Worm (Caenorhabditis elegans): Measurements from ENCODE around the gene spin-1.

DNA sequence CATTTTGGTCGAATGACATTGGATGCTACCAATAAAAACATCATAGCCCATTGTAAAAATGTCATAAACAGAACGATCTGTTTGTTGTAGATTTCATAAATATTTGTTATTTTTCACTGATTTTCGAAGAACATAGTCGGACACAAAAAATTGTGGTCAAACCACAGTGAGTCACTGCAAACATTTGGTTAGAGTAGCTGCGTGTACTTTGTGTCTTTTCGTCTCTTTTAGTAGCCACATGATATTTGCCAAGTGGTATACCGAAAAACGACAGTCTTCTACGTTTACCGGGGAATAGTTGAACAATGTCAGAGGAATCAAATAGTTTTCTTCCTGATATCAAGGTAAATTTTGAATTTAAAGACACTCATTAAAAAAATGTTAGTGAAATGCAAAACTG, 23.0 kb upstream of the spin-1 start, which contains the start of gene nhr-206:
- no peak for TF ChIP-seq nhr-10 (tag; optimal IDR thresholded peaks at IDR 0.05)
- no peak for TF ChIP-seq ZK337.2 (GFP tag; IDR thresholded peaks at IDR 0.05)
- TF ChIP-seq snpc-4 (tag; optimal IDR thresholded peaks at IDR 0.05): no peak
- no peak for TF ChIP-seq skn-1 (tag; optimal IDR thresholded peaks at IDR 0.05)
- TF ChIP-seq nhr-76 (tag; optimal IDR thresholded peaks at IDR 0.05): no peak
